Worm (Caenorhabditis elegans) whole organism, early embryonic: ENCODE data around the gene T10D4.14.

Source experiments
- B0310.2 ChIP-seq: sonication (generic microtip); optimal IDR thresholded peaks from 2 replicates; lab custom pipeline; 2016; ENCODE audit warnings: mild to moderate bottlenecking, missing genetic modification characterization, missing compliant biosample characterization
- F13C5.2 ChIP-seq: sonication (generic microtip); optimal IDR thresholded peaks from 2 replicates; lab custom pipeline; 2017; ENCODE audit warnings: mild to moderate bottlenecking, missing genetic modification characterization, inconsistent platforms, missing compliant biosample characterization
- aly-1 ChIP-seq: sonication (generic microtip); optimal IDR thresholded peaks from 2 replicates; lab custom pipeline; 2016; ENCODE audit warnings: missing genetic modification characterization, missing compliant biosample characterization
- ama-1 ChIP-seq: fragments of 150-350 bp; optimal IDR thresholded peaks from 2 replicates; lab custom pipeline; 2014
- hnd-1 ChIP-seq: sonication (generic microtip); optimal IDR thresholded peaks from 2 replicates; lab custom pipeline; 2016; ENCODE audit warnings: missing genetic modification characterization, missing compliant biosample characterization
- scrt-1 ChIP-seq: fragments of 200-800 bp; sonication (Bioruptor generic); IDR thresholded peaks from 2 replicates; pipeline ENCODE4 v1.3.6; 2022; ENCODE audit warnings: missing genetic modification characterization, missing compliant biosample characterization
- tbx-37 ChIP-seq: fragments of 200-800 bp; sonication (Bioruptor generic); conservative IDR thresholded peaks from 2 replicates; pipeline ENCODE4 v1.3.6; 2022; ENCODE audit warnings: missing genetic modification reagents, missing genetic modification characterization, missing compliant biosample characterization

ce11 chrII:3113934-3114333 is 37.6 kb downstream of the T10D4.14 start, which contains the start of gene clec-123:
- TF ChIP-seq ama-1 (no peak), hnd-1 (no peak), B0310.2 (no peak), scrt-1 (GFP tag; lab: Robert Waterston, UW) (no peak), F13C5.2 (tag; lab: Kevin White, UChicago) (no peak), aly-1 (tag; lab: Kevin White, UChicago) (no peak), tbx-37 (GFP tag; lab: Robert Waterston, UW) (no peak)
